Fruit fly (Drosophila melanogaster) whole organism, prepupa: Measurements from ENCODE around the gene tank.

ENCODE experiments used
- Blimp-1 ChIP-seq: fragments of 200-800 bp; sonication (Bioruptor generic); optimal IDR thresholded peaks from 3 replicates; lab custom pipeline; 2017; ENCODE audit warnings: missing biosample characterization, missing genetic modification characterization, mild to moderate bottlenecking, moderate library complexity, missing genetic modification reagents
- CG10669 ChIP-seq: fragments of 200-800 bp; sonication (Bioruptor generic); optimal IDR thresholded peaks from 3 replicates; lab custom pipeline; 2018; ENCODE audit warnings: missing biosample characterization, mild to moderate bottlenecking, missing genetic modification characterization, moderate library complexity
- CG11762 ChIP-seq: fragments of 200-800 bp; sonication (Bioruptor generic); optimal IDR thresholded peaks from 3 replicates; lab custom pipeline; 2016; ENCODE audit warnings: missing biosample characterization, missing genetic modification characterization; ENCODE audit not compliant: insufficient read depth
- CG15336 ChIP-seq: fragments of 200-800 bp; sonication (Bioruptor generic); IDR thresholded peaks from 2 replicates; pipeline ENCODE4 v1.3.6; 2022; ENCODE audit warnings: missing biosample characterization, missing genetic modification characterization
- CG1621 ChIP-seq: fragments of 200-800 bp; sonication (Bioruptor generic); optimal IDR thresholded peaks from 3 replicates; lab custom pipeline; 2018; ENCODE audit warnings: missing biosample characterization, mild to moderate bottlenecking, missing genetic modification characterization
- CG16779 ChIP-seq: fragments of 200-800 bp; sonication (Bioruptor generic); optimal IDR thresholded peaks from 3 replicates; lab custom pipeline; 2017; ENCODE audit warnings: missing biosample characterization, mild to moderate bottlenecking, missing genetic modification characterization
- CG3032 ChIP-seq: fragments of 200-800 bp; optimal IDR thresholded peaks from 2 replicates; lab custom pipeline; 2019; ENCODE audit warnings: missing biosample characterization, mild to moderate bottlenecking, missing genetic modification characterization, moderate library complexity
- CG32006 ChIP-seq: fragments of 200-800 bp; sonication (Bioruptor generic); optimal IDR thresholded peaks from 3 replicates; lab custom pipeline; 2017; ENCODE audit warnings: missing biosample characterization, mild to moderate bottlenecking, missing genetic modification characterization
- CG3919 ChIP-seq: fragments of 200-800 bp; sonication (Bioruptor generic); optimal IDR thresholded peaks from 3 replicates; lab custom pipeline; 2016; ENCODE audit warnings: missing biosample characterization, missing genetic modification characterization
- CG6854 ChIP-seq: fragments of 200-800 bp; sonication (Bioruptor generic); optimal IDR thresholded peaks from 2 replicates; lab custom pipeline; 2017; ENCODE audit warnings: missing biosample characterization, mild to moderate bottlenecking, missing genetic modification characterization
- Eip75B ChIP-seq: fragments of 200-800 bp; sonication (Bioruptor generic); optimal IDR thresholded peaks from 3 replicates; lab custom pipeline; 2016; ENCODE audit warnings: missing biosample characterization, missing genetic modification characterization
- Eip78C ChIP-seq: fragments of 200-800 bp; sonication (Bioruptor generic); peaks from one replicate; lab custom pipeline; 2016; ENCODE audit warnings: missing biosample characterization, missing genetic modification characterization
- Ets96B ChIP-seq: fragments of 200-800 bp; optimal IDR thresholded peaks from 2 replicates; lab custom pipeline; 2019; ENCODE audit warnings: missing biosample characterization, mild to moderate bottlenecking, missing genetic modification characterization, moderate library complexity
- Hr39 ChIP-seq: fragments of 200-800 bp; sonication (Bioruptor generic); optimal IDR thresholded peaks from 2 replicates; lab custom pipeline; 2016; ENCODE audit warnings: missing biosample characterization, missing genetic modification characterization
- Hr4 ChIP-seq: fragments of 200-800 bp; sonication (Bioruptor generic); optimal IDR thresholded peaks from 3 replicates; lab custom pipeline; 2016; ENCODE audit warnings: missing biosample characterization, missing genetic modification characterization
- Met ChIP-seq: fragments of 200-800 bp; sonication (Bioruptor generic); optimal IDR thresholded peaks from 3 replicates; lab custom pipeline; 2016; ENCODE audit warnings: missing biosample characterization, missing genetic modification characterization
- Sox102F ChIP-seq: fragments of 200-800 bp; sonication (Bioruptor generic); optimal IDR thresholded peaks from 2 replicates; lab custom pipeline; 2016; ENCODE audit warnings: missing biosample characterization, mild to moderate bottlenecking, missing genetic modification characterization
- cyc ChIP-seq: fragments of 200-800 bp; sonication (Bioruptor generic); optimal IDR thresholded peaks from 3 replicates; lab custom pipeline; 2016; ENCODE audit warnings: missing biosample characterization, missing genetic modification characterization
- dsx ChIP-seq: fragments of 200-800 bp; optimal IDR thresholded peaks from 3 replicates; lab custom pipeline; 2019; ENCODE audit warnings: missing biosample characterization, mild to moderate bottlenecking, missing genetic modification characterization, moderate library complexity; ENCODE audit not compliant: poor library complexity, severe bottlenecking
- eg ChIP-seq: fragments of 200-800 bp; sonication (Bioruptor generic); IDR thresholded peaks from 3 replicates; pipeline ENCODE4 v1.3.6; 2022; ENCODE audit warnings: missing biosample characterization, missing genetic modification characterization
- esn ChIP-seq: fragments of 200-800 bp; sonication (Bioruptor generic); optimal IDR thresholded peaks from 2 replicates; lab custom pipeline; 2016; ENCODE audit warnings: missing biosample characterization, mild to moderate bottlenecking, missing genetic modification characterization, moderate library complexity
- fkh ChIP-seq: fragments of 200-800 bp; sonication (Bioruptor generic); optimal IDR thresholded peaks from 3 replicates; lab custom pipeline; 2017; ENCODE audit warnings: missing biosample characterization, mild to moderate bottlenecking, missing genetic modification characterization, moderate library complexity
- lz ChIP-seq: fragments of 200-800 bp; sonication (Bioruptor generic); optimal IDR thresholded peaks from 3 replicates; lab custom pipeline; 2016; ENCODE audit warnings: missing biosample characterization, missing genetic modification characterization
- net ChIP-seq: fragments of 200-800 bp; sonication (Bioruptor generic); optimal IDR thresholded peaks from 3 replicates; lab custom pipeline; 2016; ENCODE audit warnings: missing biosample characterization, missing genetic modification characterization
- pdm3 ChIP-seq: fragments of 200-800 bp; sonication (Bioruptor generic); optimal IDR thresholded peaks from 3 replicates; lab custom pipeline; 2016; ENCODE audit warnings: missing biosample characterization, missing genetic modification characterization
- ss ChIP-seq, 2 experiments: fragments of 200-800 bp; sonication (Bioruptor generic); optimal IDR thresholded peaks; 2 replicates in 1 of 2; 3 replicates in 1 of 2; lab custom pipeline; 2017 to 2018; ENCODE audit warnings: mild to moderate bottlenecking in 2 of 2, missing biosample characterization in 2 of 2, missing genetic modification characterization in 2 of 2, moderate library complexity in 1 of 2
- svp ChIP-seq: fragments of 200-800 bp; sonication (Bioruptor generic); peaks from one replicate; lab custom pipeline; 2016; ENCODE audit warnings: missing biosample characterization, missing genetic modification characterization
- vri ChIP-seq: fragments of 200-800 bp; sonication (Bioruptor generic); optimal IDR thresholded peaks from 3 replicates; lab custom pipeline; 2016; ENCODE audit warnings: missing biosample characterization, mild to moderate bottlenecking, missing genetic modification characterization

Gene tank

DNA sequence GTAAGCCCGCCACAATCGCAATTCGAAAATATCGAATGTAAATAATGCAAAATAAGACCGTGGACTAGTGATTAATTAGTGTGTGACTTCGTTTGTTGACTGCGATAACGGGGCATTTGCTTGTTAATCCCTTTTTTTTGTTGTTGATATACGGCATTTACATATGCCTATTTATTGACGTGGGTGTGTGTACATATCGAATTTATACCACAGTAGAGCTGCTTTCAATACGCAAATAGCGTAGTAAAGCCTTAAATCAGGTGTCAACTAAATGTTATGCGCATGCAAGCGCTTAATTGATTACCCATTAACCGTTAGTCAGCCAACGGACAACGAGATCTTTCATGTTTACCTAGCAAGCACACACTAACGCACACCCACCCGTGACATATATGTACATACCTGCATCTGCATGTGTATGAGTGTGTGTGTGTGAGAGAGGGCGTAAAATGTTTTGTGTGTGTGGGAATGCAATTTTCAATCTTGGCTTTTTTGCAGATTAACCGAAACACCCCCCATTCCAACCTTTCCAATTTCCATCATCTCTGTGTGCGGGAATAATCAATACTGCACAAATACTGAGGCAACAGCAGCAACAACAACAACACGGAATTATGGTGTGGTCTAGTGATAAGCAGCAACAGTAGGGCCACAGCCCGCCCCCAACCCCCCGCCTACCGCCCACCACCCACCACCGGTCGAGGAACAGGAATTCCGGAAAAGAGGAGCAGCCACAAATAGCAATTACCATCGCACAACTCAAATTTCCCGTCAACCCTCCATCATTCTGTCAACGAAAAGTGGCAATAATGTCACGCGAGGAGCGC lies 908 bp upstream of the tank start:
- no peak for TF ChIP-seq CG3919 (GFP tag; lab: Kevin White, UChicago)
- peak; percentile 79 for TF ChIP-seq fkh (GFP tag; lab: Kevin White, UChicago)
- TF ChIP-seq svp (GFP tag; lab: Kevin White, UChicago): peak; percentile 78

DNA sequence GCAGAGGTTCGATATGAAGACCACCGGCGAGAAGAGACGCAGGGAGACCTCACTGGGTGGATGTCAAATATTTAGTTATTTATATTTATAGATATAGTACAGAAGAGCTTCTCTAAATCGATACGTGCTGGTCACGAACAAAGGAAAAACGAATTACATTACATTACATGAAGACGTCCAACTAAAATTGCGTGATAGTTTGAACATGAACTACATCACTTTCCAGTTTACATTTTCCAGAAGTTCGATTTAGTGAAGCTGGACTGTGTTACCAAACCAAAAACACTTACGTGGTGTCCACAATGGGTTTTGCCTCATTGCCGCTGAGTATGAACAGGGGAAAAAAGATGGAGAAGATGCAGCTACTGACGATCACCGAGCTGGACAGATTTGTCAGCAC lies 1.6 kb downstream of the tank start:
- no peak for TF ChIP-seq CG16779
- 0 out of 3 replicates have a peak, but pooled peaks have one; percentile 62 for TF ChIP-seq eg
- peak; percentile 12 for TF ChIP-seq Hr4 (GFP tag; lab: Kevin White, UChicago)
- peak; percentile 35; the same call in 1 of the 2 replicates for TF ChIP-seq CG15336 (GFP tag; lab: Robert Waterston, UW)
- peak; percentile 30 for TF ChIP-seq Eip78C (GFP tag; lab: Kevin White, UChicago)

DNA sequence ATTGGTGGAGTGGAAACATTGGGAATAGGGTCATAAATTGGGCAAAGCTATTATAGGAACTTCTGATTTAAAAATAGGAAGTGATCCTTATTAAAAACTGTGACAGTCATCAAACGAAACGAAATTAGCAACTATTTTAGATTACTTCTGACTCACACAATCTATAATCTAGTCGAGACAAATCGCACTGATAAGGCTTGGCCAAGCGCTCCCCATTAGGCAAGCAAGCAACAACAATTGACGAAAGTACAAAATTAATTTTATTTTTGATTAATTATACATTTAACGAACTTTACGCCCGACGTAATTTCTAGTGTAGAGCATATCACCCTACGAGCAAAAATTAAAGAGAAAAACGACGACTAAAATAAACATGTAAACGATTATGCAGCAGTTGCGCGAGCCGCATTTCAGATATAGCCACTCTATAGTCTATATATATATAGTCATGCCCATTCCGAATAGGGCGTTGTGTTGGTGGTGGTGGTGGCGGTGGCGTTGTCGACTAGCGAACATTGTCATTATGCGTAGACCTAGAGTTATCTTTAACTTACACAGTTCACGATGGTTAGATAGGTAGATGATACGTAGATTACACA lies 2.6 kb downstream of the tank start, which contains the start of gene Ir25a:
Gene Ir25a, minus strand, starts transcription at position 210 of the 599 bp plus-strand sequence.
- peak; percentile 6 for TF ChIP-seq Eip78C (GFP tag; lab: Kevin White, UChicago)
- TF ChIP-seq pdm3 (GFP tag; lab: Kevin White, UChicago): no peak

DNA sequence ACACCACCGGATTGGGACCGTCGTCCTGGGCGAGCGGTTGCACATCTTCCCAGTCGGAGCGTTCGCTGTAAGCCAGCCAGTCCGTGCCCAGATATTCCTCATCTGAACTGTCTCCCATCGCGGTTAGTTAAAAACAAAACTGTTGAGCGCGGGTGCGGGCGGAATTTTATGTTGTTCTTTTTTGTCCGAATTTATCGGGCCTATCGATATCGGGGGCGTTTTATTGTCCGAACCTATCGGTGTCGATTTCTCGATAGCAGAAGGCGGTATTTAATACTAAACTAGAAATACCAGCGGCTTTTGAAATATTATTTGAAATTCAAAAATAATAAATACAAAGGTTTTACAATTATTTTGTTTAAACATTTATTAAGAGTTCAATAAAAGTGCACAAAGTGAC lies 7.3 kb downstream of the tank start, which contains the start of gene Fnta:
Gene Fnta, minus strand, starts transcription at position 204 of the 400 bp plus-strand sequence.
- TF ChIP-seq net (GFP tag; lab: Kevin White, UChicago): no peak
- TF ChIP-seq Ets96B (tag; lab: Kevin White, UChicago): no peak
- TF ChIP-seq Hr4 (GFP tag; lab: Kevin White, UChicago): no peak
- TF ChIP-seq CG6854 (GFP tag; lab: Kevin White, UChicago): peak; percentile 31
- TF ChIP-seq CG3032 (tag; lab: Kevin White, UChicago): peak; percentile 4
- no peak for TF ChIP-seq CG3919 (GFP tag; lab: Kevin White, UChicago)

- TF ChIP-seq CG11762 (GFP tag; lab: Kevin White, UChicago) (no peak), esn (GFP tag; lab: Kevin White, UChicago) (peak; percentile 18), Eip78C (GFP tag; lab: Kevin White, UChicago) (peak; percentile 67), fkh (GFP tag; lab: Kevin White, UChicago) (peak; percentile 91)
These were observed 8.8 kb downstream of the tank start for dm6 chr2L:4829040-4829439.

dm6 chr2L:4825695-4826094 lies 12.1 kb downstream of the tank start:
- TF ChIP-seq CG1621 (tag; lab: Kevin White, UChicago) (no peak), CG3919 (GFP tag; lab: Kevin White, UChicago) (no peak), Eip75B (no peak), Blimp-1 (peak; percentile 6), svp (GFP tag; lab: Kevin White, UChicago) (no peak), Sox102F (GFP tag; lab: Kevin White, UChicago) (no peak), Hr39 (GFP tag; lab: Kevin White, UChicago) (no peak), CG32006 (GFP tag; lab: Kevin White, UChicago) (no peak), vri (GFP tag; lab: Kevin White, UChicago) (no peak), cyc (no peak), Eip78C (GFP tag; lab: Kevin White, UChicago) (peak; percentile 34), ss (GFP tag; optimal IDR thresholded peaks at IDR 0.05; lab: Kevin White, UChicago) (peak in 1 of 2 experiments; percentile 90), CG10669 (GFP tag; lab: Kevin White, UChicago) (no peak), lz (no peak), Met (GFP tag; lab: Kevin White, UChicago) (no peak), dsx (GFP tag; lab: Kevin White, UChicago) (no peak), CG11762 (GFP tag; lab: Kevin White, UChicago) (no peak)
